Worm (Caenorhabditis elegans) whole organism, mixed stage, embryonic: ENCODE data around the gene nhr-40.
A peak's percentile ranks its signal among the peaks of the same experiment; 100 is the strongest.

Experiments used
- M03D4.4 ChIP-seq: sonication (generic microtip); optimal IDR thresholded peaks from 2 replicates; lab custom pipeline; 2017; ENCODE audit warnings: mild to moderate bottlenecking, missing genetic modification characterization, missing compliant biosample characterization
- bed-3 ChIP-seq: fragments of 200-800 bp; sonication (Bioruptor generic); optimal IDR thresholded peaks from 3 replicates; lab custom pipeline; 2018; ENCODE audit warnings: mild to moderate bottlenecking, missing genetic modification characterization, moderate library complexity, missing compliant biosample characterization
- blmp-1 ChIP-seq: fragments of 150-350 bp; optimal IDR thresholded peaks from 2 replicates; lab custom pipeline; 2014; ENCODE audit warnings: missing biosample characterization, missing genetic modification characterization
- ceh-39 ChIP-seq: fragments of 150-350 bp; optimal IDR thresholded peaks from 2 replicates; lab custom pipeline; 2014; ENCODE audit warnings: missing biosample characterization, missing genetic modification characterization
- ceh-43 ChIP-seq: fragments of 200-800 bp; sonication (Bioruptor generic); optimal IDR thresholded peaks from 2 replicates; lab custom pipeline; 2018; ENCODE audit warnings: mild to moderate bottlenecking, missing genetic modification characterization, moderate library complexity, missing compliant biosample characterization
- ceh-83 ChIP-seq: fragments of 200-800 bp; sonication (Bioruptor generic); optimal IDR thresholded peaks from 2 replicates; lab custom pipeline; 2018; ENCODE audit warnings: mild to moderate bottlenecking, missing genetic modification characterization, missing compliant biosample characterization
- ces-1 ChIP-seq: fragments of 150-350 bp; optimal IDR thresholded peaks from 2 replicates; lab custom pipeline; 2014; ENCODE audit warnings: missing biosample characterization, missing genetic modification reagents, missing genetic modification characterization
- cnd-1 ChIP-seq: fragments of 200-800 bp; sonication (Bioruptor generic); optimal IDR thresholded peaks from 2 replicates; lab custom pipeline; 2018; ENCODE audit warnings: mild to moderate bottlenecking, missing genetic modification characterization, missing compliant biosample characterization
- drap-1 ChIP-seq: fragments of 200-800 bp; sonication (Bioruptor generic); optimal IDR thresholded peaks from 3 replicates; lab custom pipeline; 2018; ENCODE audit warnings: mild to moderate bottlenecking, missing genetic modification characterization, missing compliant biosample characterization
- elt-1 ChIP-seq: sonication (generic microtip); optimal IDR thresholded peaks from 2 replicates; lab custom pipeline; 2017; ENCODE audit warnings: missing genetic modification characterization, mild to moderate bottlenecking, missing compliant biosample characterization, antibody characterized with exemption, moderate library complexity, borderline replicate concordance; ENCODE audit not compliant: insufficient read depth
- elt-3 ChIP-seq: fragments of 150-350 bp; optimal IDR thresholded peaks from 2 replicates; lab custom pipeline; 2014; ENCODE audit warnings: missing biosample characterization, missing genetic modification characterization
- flh-1 ChIP-seq: fragments of 200-800 bp; sonication (Bioruptor generic); optimal IDR thresholded peaks from 2 replicates; lab custom pipeline; 2018; ENCODE audit warnings: mild to moderate bottlenecking, missing genetic modification characterization, moderate library complexity, missing compliant biosample characterization
- ham-2 ChIP-seq: fragments of 200-800 bp; sonication (Bioruptor generic); optimal IDR thresholded peaks from 2 replicates; lab custom pipeline; 2018; ENCODE audit warnings: mild to moderate bottlenecking, missing genetic modification characterization, missing compliant biosample characterization
- hlh-1 ChIP-seq: fragments of 150-350 bp; optimal IDR thresholded peaks from 2 replicates; lab custom pipeline; 2014; ENCODE audit warnings: missing biosample characterization, missing genetic modification reagents, missing genetic modification characterization
- lin-13 ChIP-seq: fragments of 150-350 bp; optimal IDR thresholded peaks from 2 replicates; lab custom pipeline; 2014; ENCODE audit warnings: missing biosample characterization, missing genetic modification characterization
- lin-32 ChIP-seq: fragments of 200-800 bp; sonication (Bioruptor generic); optimal IDR thresholded peaks from 2 replicates; lab custom pipeline; 2018; ENCODE audit warnings: mild to moderate bottlenecking, missing genetic modification characterization, missing compliant biosample characterization
- lsy-2 ChIP-seq: fragments of 150-350 bp; optimal IDR thresholded peaks from 2 replicates; lab custom pipeline; 2014; ENCODE audit warnings: missing biosample characterization, missing genetic modification characterization
- mab-5 ChIP-seq: fragments of 150-350 bp; optimal IDR thresholded peaks from 2 replicates; lab custom pipeline; 2014; ENCODE audit warnings: missing biosample characterization, missing genetic modification characterization
- mep-1 ChIP-seq: fragments of 150-350 bp; optimal IDR thresholded peaks from 2 replicates; lab custom pipeline; 2017; ENCODE audit warnings: missing biosample characterization, missing genetic modification reagents, missing genetic modification characterization, inconsistent platforms
- mls-2 ChIP-seq: sonication (generic microtip); optimal IDR thresholded peaks from 2 replicates; lab custom pipeline; 2016; ENCODE audit warnings: mild to moderate bottlenecking, missing genetic modification characterization, moderate library complexity, missing compliant biosample characterization
- nhr-12 ChIP-seq: fragments of 150-350 bp; optimal IDR thresholded peaks from 2 replicates; lab custom pipeline; 2014; ENCODE audit warnings: missing biosample characterization, missing genetic modification characterization
- nhr-237 ChIP-seq: fragments of 150-350 bp; optimal IDR thresholded peaks from 2 replicates; lab custom pipeline; 2014; ENCODE audit warnings: missing biosample characterization, missing genetic modification characterization
- nhr-76 ChIP-seq: sonication (generic microtip); optimal IDR thresholded peaks from 2 replicates; lab custom pipeline; 2017; ENCODE audit warnings: missing biosample characterization, missing genetic modification characterization
- pha-4 ChIP-seq: fragments of 150-350 bp; optimal IDR thresholded peaks from 2 replicates; lab custom pipeline; 2018; ENCODE audit warnings: missing biosample characterization, missing genetic modification reagents, missing genetic modification characterization
- sem-2 ChIP-seq: fragments of 200-800 bp; sonication (Bioruptor generic); optimal IDR thresholded peaks from 2 replicates; lab custom pipeline; 2018; ENCODE audit warnings: mild to moderate bottlenecking, missing genetic modification characterization, missing compliant biosample characterization
- sptf-1 ChIP-seq: sonication (generic microtip); optimal IDR thresholded peaks from 2 replicates; lab custom pipeline; 2017; ENCODE audit warnings: mild to moderate bottlenecking, missing genetic modification characterization, moderate library complexity, missing compliant biosample characterization
- tbx-8 ChIP-seq: fragments of 200-800 bp; sonication (Bioruptor generic); optimal IDR thresholded peaks from 2 replicates; lab custom pipeline; 2018; ENCODE audit warnings: mild to moderate bottlenecking, missing genetic modification characterization, moderate library complexity, missing compliant biosample characterization
- unc-120 ChIP-seq: sonication (generic microtip); optimal IDR thresholded peaks from 2 replicates; lab custom pipeline; 2017; ENCODE audit warnings: missing genetic modification characterization, missing compliant biosample characterization; ENCODE audit not compliant: poor library complexity, severe bottlenecking
- unc-62 ChIP-seq: fragments of 150-350 bp; optimal IDR thresholded peaks from 2 replicates; lab custom pipeline; 2014; ENCODE audit warnings: missing biosample characterization, missing genetic modification reagents, missing genetic modification characterization
- zip-8 ChIP-seq: fragments of 150-350 bp; optimal IDR thresholded peaks from 2 replicates; lab custom pipeline; 2014; ENCODE audit warnings: missing biosample characterization, missing genetic modification characterization

Gene nhr-40

ce11 chrX:2607522-2608278, 13.9 kb downstream of the nhr-40 start, which contains the start of gene T03G6.1:
Gene T03G6.1 (plus strand): TSS chrX:2608228.
- TF ChIP-seq zip-8: peak; percentile 88
- no peak for TF ChIP-seq mls-2 (tag; lab: Kevin White, UChicago)
- TF ChIP-seq ceh-83 (GFP tag; lab: Kevin White, UChicago): no peak
- no peak for TF ChIP-seq lin-32
- no peak for TF ChIP-seq unc-62
- no peak for TF ChIP-seq ceh-43 (GFP tag; lab: Kevin White, UChicago)
- TF ChIP-seq elt-1 (tag; lab: Kevin White, UChicago): peak; percentile 72
- TF ChIP-seq lsy-2 (tag; lab: Kevin White, UChicago): no peak
- no peak for TF ChIP-seq unc-120
- TF ChIP-seq tbx-8 (GFP tag; lab: Kevin White, UChicago): no peak
- TF ChIP-seq bed-3 (GFP tag; lab: Kevin White, UChicago): no peak
- TF ChIP-seq lin-13 (tag; lab: Kevin White, UChicago): no peak

ce11 chrX:2613077-2613476, 19.3 kb downstream of the nhr-40 start:
- no peak for TF ChIP-seq zip-8
- peak; percentile 89 for TF ChIP-seq mls-2 (tag; lab: Kevin White, UChicago)
- TF ChIP-seq nhr-237 (tag; lab: Kevin White, UChicago): no peak
- TF ChIP-seq ces-1 (GFP tag; lab: Kevin White, UChicago): peak; percentile 24
- peak; percentile 86 for TF ChIP-seq cnd-1 (tag; lab: Kevin White, UChicago)
- peak; percentile 58 for TF ChIP-seq ham-2 (GFP tag; lab: Kevin White, UChicago)
- peak; percentile 50 for TF ChIP-seq flh-1 (GFP tag; lab: Kevin White, UChicago)
- no peak for TF ChIP-seq nhr-76 (tag; lab: Kevin White, UChicago)
- TF ChIP-seq sem-2: peak; percentile 81
- peak; percentile 17 for TF ChIP-seq lin-13 (tag; lab: Kevin White, UChicago)
- TF ChIP-seq lin-32: peak; percentile 75
- no peak for TF ChIP-seq mab-5 (tag; lab: Kevin White, UChicago)
- TF ChIP-seq nhr-12 (tag; lab: Kevin White, UChicago): no peak
- TF ChIP-seq tbx-8 (GFP tag; lab: Kevin White, UChicago): peak; percentile 78
- peak; percentile 32 for TF ChIP-seq elt-3
- TF ChIP-seq sptf-1 (tag; lab: Kevin White, UChicago): peak; percentile 91
- TF ChIP-seq unc-62: peak; percentile 39
- TF ChIP-seq ceh-39 (tag; lab: Kevin White, UChicago): no peak
- TF ChIP-seq pha-4 (tag; lab: Kevin White, UChicago): peak; percentile 72
- TF ChIP-seq hlh-1: no peak
- peak; percentile 92 for TF ChIP-seq ceh-83 (GFP tag; lab: Kevin White, UChicago)
- TF ChIP-seq mep-1: peak; percentile 16
- peak; percentile 69 for TF ChIP-seq bed-3 (GFP tag; lab: Kevin White, UChicago)
- TF ChIP-seq M03D4.4 (tag; lab: Kevin White, UChicago): peak; percentile 88
- TF ChIP-seq blmp-1 (tag; lab: Kevin White, UChicago): no peak
- TF ChIP-seq ceh-43 (GFP tag; lab: Kevin White, UChicago): peak; percentile 84
- peak; percentile 60 for TF ChIP-seq unc-120
- peak; percentile 87 for TF ChIP-seq drap-1 (GFP tag; lab: Kevin White, UChicago)

ce11 chrX:2614158-2614557, 20.4 kb downstream of the nhr-40 start:
- TF ChIP-seq mls-2 (tag; lab: Kevin White, UChicago): no peak
- peak; percentile 76 for TF ChIP-seq unc-62
- peak; percentile 83 for TF ChIP-seq hlh-1
- TF ChIP-seq M03D4.4 (tag; lab: Kevin White, UChicago): no peak

ce11 chrX:2615626-2616025, 21.8 kb downstream of the nhr-40 start, which contains the start of gene T03G6.3:
Gene T03G6.3 (minus strand): TSS chrX:2615726.
- TF ChIP-seq unc-120 (no peak), M03D4.4 (tag; lab: Kevin White, UChicago) (no peak), sem-2 (no peak), mep-1 (no peak), hlh-1 (no peak)

ce11 chrX:2620280-2620679, 26.5 kb downstream of the nhr-40 start:
- TF ChIP-seq hlh-1 (peak; percentile 92), unc-120 (peak; percentile 44), flh-1 (GFP tag; lab: Kevin White, UChicago) (no peak), unc-62 (peak; percentile 35)
